Fruit fly (Drosophila melanogaster) whole organism, embryonic: ENCODE results near the gene CG5966.

ENCODE experiments used
- B-H1 ChIP-seq: fragments of 200-800 bp; sonication (Bioruptor generic); IDR thresholded peaks from 3 replicates; pipeline ENCODE4 v1.3.6; 2022; ENCODE audit warnings: missing biosample characterization, missing genetic modification characterization
- CG11247 ChIP-seq: fragments of 200-800 bp; sonication (Bioruptor generic); IDR thresholded peaks from 2 replicates; pipeline ENCODE4 v1.3.6; 2022; ENCODE audit warnings: missing biosample characterization, missing genetic modification characterization
- CG6813 ChIP-seq: fragments of 200-800 bp; sonication (Bioruptor generic); optimal IDR thresholded peaks from 2 replicates; lab custom pipeline; 2017; ENCODE audit warnings: missing biosample characterization, missing genetic modification characterization, mild to moderate bottlenecking, moderate library complexity, missing genetic modification reagents
- CG9932 ChIP-seq: fragments of 200-800 bp; sonication (Bioruptor generic); IDR thresholded peaks from 2 replicates; pipeline ENCODE4 v1.3.6; 2022; ENCODE audit warnings: missing biosample characterization, missing genetic modification characterization
- Hand ChIP-seq: fragments of 200-800 bp; sonication (Bioruptor generic); optimal IDR thresholded peaks from 2 replicates; lab custom pipeline; 2017; ENCODE audit warnings: mild to moderate bottlenecking, missing biosample characterization, missing genetic modification reagents, missing genetic modification characterization
- chif ChIP-seq, 2 experiments: fragments of 200-800 bp; sonication (Bioruptor generic); optimal IDR thresholded peaks; 3 replicates each; lab custom pipeline; 2016; ENCODE audit warnings: missing biosample characterization in 2 of 2, missing genetic modification characterization in 2 of 2

DNA sequence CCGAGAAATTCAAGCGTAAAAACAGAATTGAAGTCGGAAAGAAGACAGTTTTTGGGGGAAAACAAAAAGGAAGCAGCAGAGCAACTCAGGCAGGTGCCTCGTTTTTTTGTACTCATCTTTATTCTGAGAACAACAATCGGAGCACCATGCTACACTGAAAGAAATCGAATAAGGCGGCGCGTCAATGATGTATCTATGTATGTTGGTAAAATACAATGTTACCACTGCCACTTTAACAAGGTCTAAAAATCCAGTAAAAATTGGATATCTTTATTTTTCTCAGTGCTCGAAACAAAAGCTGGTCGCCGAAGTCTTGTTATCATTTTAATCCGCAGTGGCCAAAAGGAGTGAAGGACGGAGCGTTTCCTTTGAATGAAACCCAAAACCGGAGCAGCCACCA is 41.4 kb downstream of the CG5966 start:
- TF ChIP-seq B-H1 (GFP tag; lab: Robert Waterston, UW) (no peak), Hand (GFP tag; lab: Kevin White, UChicago) (no peak), CG6813 (GFP tag; lab: Kevin White, UChicago) (no peak), chif (GFP tag; optimal IDR thresholded peaks at IDR 0.05; lab: Kevin White, UChicago) (no peak), CG11247 (no peak), CG9932 (GFP tag; lab: Robert Waterston, UW) (no peak)
